Worm (Caenorhabditis elegans) whole organism, early embryonic: Measurements from ENCODE around the gene ttll-5.

Experiments used
- B0310.2 ChIP-seq: sonication (generic microtip); optimal IDR thresholded peaks from 2 replicates; lab custom pipeline; 2016; ENCODE audit warnings: mild to moderate bottlenecking, missing genetic modification characterization, missing compliant biosample characterization
- F13C5.2 ChIP-seq: sonication (generic microtip); optimal IDR thresholded peaks from 2 replicates; lab custom pipeline; 2017; ENCODE audit warnings: mild to moderate bottlenecking, missing genetic modification characterization, inconsistent platforms, missing compliant biosample characterization
- aly-1 ChIP-seq: sonication (generic microtip); optimal IDR thresholded peaks from 2 replicates; lab custom pipeline; 2016; ENCODE audit warnings: missing genetic modification characterization, missing compliant biosample characterization
- ama-1 ChIP-seq: fragments of 150-350 bp; optimal IDR thresholded peaks from 2 replicates; lab custom pipeline; 2014
- ceh-13 ChIP-seq: fragments of 200-800 bp; sonication (Bioruptor generic); optimal IDR thresholded peaks from 2 replicates; lab custom pipeline; 2018; ENCODE audit warnings: mild to moderate bottlenecking, missing genetic modification characterization, missing compliant biosample characterization
- ceh-36 ChIP-seq: sonication (generic microtip); optimal IDR thresholded peaks from 2 replicates; lab custom pipeline; 2016; ENCODE audit warnings: missing genetic modification characterization, inconsistent platforms, missing compliant biosample characterization
- ets-7 ChIP-seq: sonication (generic microtip); optimal IDR thresholded peaks from 2 replicates; lab custom pipeline; 2016; ENCODE audit warnings: missing genotype, missing genetic modification characterization, missing compliant biosample characterization
- flt-1 ChIP-seq: fragments of 200-800 bp; sonication (Bioruptor generic); IDR thresholded peaks from 2 replicates; pipeline ENCODE4 v1.3.6; 2022; ENCODE audit warnings: missing genetic modification characterization, missing compliant biosample characterization
- hmbx-1 ChIP-seq: sonication (generic microtip); optimal IDR thresholded peaks from 2 replicates; lab custom pipeline; 2016; ENCODE audit warnings: mild to moderate bottlenecking, missing genetic modification characterization, missing compliant biosample characterization
- hmg-4 ChIP-seq: fragments of 200-800 bp; sonication (Bioruptor generic); optimal IDR thresholded peaks from 2 replicates; lab custom pipeline; 2018; ENCODE audit warnings: mild to moderate bottlenecking, missing genetic modification characterization, missing compliant biosample characterization
- hnd-1 ChIP-seq: sonication (generic microtip); optimal IDR thresholded peaks from 2 replicates; lab custom pipeline; 2016; ENCODE audit warnings: missing genetic modification characterization, missing compliant biosample characterization
- pes-1 ChIP-seq: fragments of 200-800 bp; sonication (Bioruptor generic); IDR thresholded peaks from 2 replicates; pipeline ENCODE4 v1.3.6; 2022; ENCODE audit warnings: missing genetic modification reagents, missing genetic modification characterization, missing compliant biosample characterization
- scrt-1 ChIP-seq: fragments of 200-800 bp; sonication (Bioruptor generic); IDR thresholded peaks from 2 replicates; pipeline ENCODE4 v1.3.6; 2022; ENCODE audit warnings: missing genetic modification characterization, missing compliant biosample characterization
- sea-1 ChIP-seq: fragments of 200-800 bp; sonication (Bioruptor generic); conservative IDR thresholded peaks from 2 replicates; pipeline ENCODE4 v1.3.6; 2022; ENCODE audit warnings: missing genetic modification characterization, missing compliant biosample characterization
- tbx-11 ChIP-seq: fragments of 200-800 bp; sonication (Bioruptor generic); IDR thresholded peaks from 2 replicates; pipeline ENCODE4 v1.3.6; 2022; ENCODE audit warnings: missing genetic modification characterization, missing compliant biosample characterization
- tbx-37 ChIP-seq: fragments of 200-800 bp; sonication (Bioruptor generic); conservative IDR thresholded peaks from 2 replicates; pipeline ENCODE4 v1.3.6; 2022; ENCODE audit warnings: missing genetic modification reagents, missing genetic modification characterization, missing compliant biosample characterization
- tra-4 ChIP-seq: sonication (generic microtip); optimal IDR thresholded peaks from 2 replicates; lab custom pipeline; 2017; ENCODE audit warnings: missing genetic modification characterization, missing compliant biosample characterization

ttll-5 gene

DNA sequence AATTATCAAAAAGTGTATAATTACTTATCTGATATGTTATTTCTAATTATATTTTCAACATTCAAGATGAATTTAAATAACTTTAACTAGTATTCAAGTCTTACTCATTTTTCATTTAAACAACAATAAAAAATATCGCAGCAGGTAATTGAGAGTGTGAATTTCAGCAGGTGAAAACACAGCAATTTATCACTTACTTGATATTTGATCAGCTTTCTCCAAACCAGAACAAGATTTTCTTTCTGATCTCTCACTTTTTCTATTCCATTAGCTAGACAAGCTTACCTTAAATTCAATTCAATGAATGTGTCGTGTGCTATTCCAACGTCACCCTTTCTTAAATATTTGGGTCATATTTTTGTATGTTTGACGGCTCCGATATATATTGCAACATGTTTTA is 23.3 kb upstream of the ttll-5 start, which contains the start of gene srh-1:
srh-1 (plus strand) TSS at position 301 of the 400 bp plus-strand sequence.
- TF ChIP-seq tbx-11 (GFP tag; lab: Robert Waterston, UW) (no peak), ceh-13 (no peak), ama-1 (lab: Kevin White, UChicago) (no peak), hmg-4 (no peak), ets-7 (tag; lab: Kevin White, UChicago) (no peak), aly-1 (tag; lab: Kevin White, UChicago) (no peak), hnd-1 (tag; lab: Kevin White, UChicago) (no peak), hmbx-1 (tag; lab: Kevin White, UChicago) (no peak)

ce11 chrV:11486680-11487079 is 22.2 kb upstream of the ttll-5 start, which contains the start of gene T11F9.10:
T11F9.10 (plus strand) TSS chrV:11486980.
- TF ChIP-seq tra-4 (tag; lab: Kevin White, UChicago): no peak
- TF ChIP-seq hmg-4: no peak
- TF ChIP-seq ama-1 (lab: Kevin White, UChicago): no peak
- TF ChIP-seq aly-1 (tag; lab: Kevin White, UChicago): no peak
- TF ChIP-seq F13C5.2 (tag; lab: Kevin White, UChicago): no peak
- no peak for TF ChIP-seq ceh-13
- no peak for TF ChIP-seq pes-1 (GFP tag; lab: Robert Waterston, UW)
- TF ChIP-seq scrt-1 (GFP tag; lab: Robert Waterston, UW): no peak
- no peak for TF ChIP-seq hmbx-1 (tag; lab: Kevin White, UChicago)
- no peak for TF ChIP-seq hnd-1 (tag; lab: Kevin White, UChicago)
- no peak for TF ChIP-seq flt-1 (GFP tag; lab: Robert Waterston, UW)

ce11 chrV:11488288-11488687 is 20.6 kb upstream of the ttll-5 start:
- TF ChIP-seq tra-4 (tag; lab: Kevin White, UChicago) (no peak), scrt-1 (GFP tag; lab: Robert Waterston, UW) (no peak), B0310.2 (tag; lab: Kevin White, UChicago) (no peak), hnd-1 (tag; lab: Kevin White, UChicago) (no peak), hmg-4 (no peak), tbx-11 (GFP tag; lab: Robert Waterston, UW) (no peak), sea-1 (no peak), F13C5.2 (tag; lab: Kevin White, UChicago) (no peak), ceh-13 (no peak), pes-1 (GFP tag; lab: Robert Waterston, UW) (no peak), flt-1 (GFP tag; lab: Robert Waterston, UW) (no peak), ceh-36 (no peak), hmbx-1 (tag; lab: Kevin White, UChicago) (no peak)

- TF ChIP-seq ceh-36 (no peak), pes-1 (GFP tag; lab: Robert Waterston, UW) (no peak), scrt-1 (GFP tag; lab: Robert Waterston, UW) (no peak), tra-4 (tag; lab: Kevin White, UChicago) (no peak), tbx-37 (GFP tag; lab: Robert Waterston, UW) (no peak), tbx-11 (GFP tag; lab: Robert Waterston, UW) (no peak)
Observed at ce11 chrV:11490382-11490781, 18.5 kb upstream of the ttll-5 start, which contains the start of gene dhs-19. dhs-19 (minus strand) TSS chrV:11490482.

ce11 chrV:11492456-11492855 is 16.4 kb upstream of the ttll-5 start, which contains the start of gene T11F9.21:
T11F9.21 (plus strand) TSS chrV:11492756.
- no peak for TF ChIP-seq ama-1 (lab: Kevin White, UChicago)
- TF ChIP-seq tbx-11 (GFP tag; lab: Robert Waterston, UW): no peak
- TF ChIP-seq hmg-4: no peak

DNA sequence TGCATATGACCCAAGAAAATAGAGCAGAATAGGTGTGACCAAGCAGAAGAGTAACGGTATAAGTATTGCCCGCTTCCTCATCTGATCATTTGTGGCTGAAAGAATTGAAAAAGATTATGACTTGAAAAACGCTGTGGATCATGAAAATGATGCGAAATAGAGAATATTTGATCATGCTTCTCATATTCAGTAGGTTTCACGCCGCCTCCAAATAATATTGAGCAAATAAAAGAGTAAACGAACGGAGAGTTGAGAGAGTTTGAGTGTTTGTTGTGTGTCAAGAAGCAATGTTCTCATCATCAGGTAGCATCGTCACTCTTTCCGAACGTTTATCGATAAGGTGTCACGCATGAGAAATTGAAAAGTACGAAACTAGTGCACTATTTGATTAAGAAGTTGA is 12.6 kb upstream of the ttll-5 start, which contains the start of gene htrl-1:
htrl-1 (minus strand) TSS at position 101 of the 400 bp plus-strand sequence.
- no peak for TF ChIP-seq hmbx-1 (tag; lab: Kevin White, UChicago)
- TF ChIP-seq ama-1 (lab: Kevin White, UChicago): no peak
- TF ChIP-seq pes-1 (GFP tag; lab: Robert Waterston, UW): no peak
- TF ChIP-seq tra-4 (tag; lab: Kevin White, UChicago): no peak
- TF ChIP-seq ets-7 (tag; lab: Kevin White, UChicago): no peak
- no peak for TF ChIP-seq hnd-1 (tag; lab: Kevin White, UChicago)
- TF ChIP-seq sea-1: no peak
- no peak for TF ChIP-seq ceh-13
- no peak for TF ChIP-seq B0310.2 (tag; lab: Kevin White, UChicago)
- TF ChIP-seq F13C5.2 (tag; lab: Kevin White, UChicago): no peak
- no peak for TF ChIP-seq hmg-4
- no peak for TF ChIP-seq tbx-11 (GFP tag; lab: Robert Waterston, UW)
- TF ChIP-seq flt-1 (GFP tag; lab: Robert Waterston, UW): no peak
- TF ChIP-seq scrt-1 (GFP tag; lab: Robert Waterston, UW): no peak
- no peak for TF ChIP-seq tbx-37 (GFP tag; lab: Robert Waterston, UW)
- TF ChIP-seq ceh-36: no peak
- TF ChIP-seq aly-1 (tag; lab: Kevin White, UChicago): no peak

DNA sequence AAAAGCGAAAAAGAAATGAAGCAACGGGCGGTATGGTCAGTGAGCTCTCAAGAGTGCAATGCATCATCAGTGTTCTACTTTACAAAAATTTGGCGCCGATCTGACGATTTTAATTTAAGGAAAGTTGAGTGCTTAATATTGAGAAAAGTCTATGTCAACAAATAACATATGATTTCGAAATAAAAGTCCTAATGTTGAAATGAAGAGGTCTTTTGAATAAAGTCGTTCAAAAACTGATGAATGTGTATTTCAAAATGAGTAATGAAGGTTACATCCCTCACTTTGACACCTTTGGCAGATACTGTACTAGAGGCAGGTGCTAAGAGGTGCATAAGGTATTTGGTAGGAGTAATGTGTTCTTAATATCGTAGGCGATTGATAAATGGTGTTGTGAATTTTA is 11.4 kb upstream of the ttll-5 start:
- no peak for TF ChIP-seq sea-1
- no peak for TF ChIP-seq tbx-11 (GFP tag; lab: Robert Waterston, UW)

DNA sequence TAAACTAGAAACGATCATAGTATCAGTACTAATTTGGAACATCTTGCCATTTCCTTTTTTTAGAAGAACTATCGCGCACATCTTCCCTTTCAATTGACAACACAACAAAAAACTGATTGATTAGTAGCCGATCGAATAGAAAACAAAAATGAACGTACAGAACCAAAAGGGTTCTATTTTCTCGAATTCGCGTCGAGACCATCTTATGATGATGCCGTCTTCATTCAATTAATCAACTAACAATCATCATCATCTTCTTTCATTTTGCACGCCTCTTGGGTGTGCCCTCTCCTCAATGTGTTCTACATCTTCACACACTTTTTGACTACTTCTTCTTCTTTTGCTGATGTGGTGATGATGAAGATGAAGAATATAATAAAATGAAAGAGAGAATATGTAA is 9.1 kb upstream of the ttll-5 start:
- no peak for TF ChIP-seq tbx-11 (GFP tag; lab: Robert Waterston, UW)
- no peak for TF ChIP-seq hnd-1 (tag; lab: Kevin White, UChicago)
- TF ChIP-seq ama-1 (lab: Kevin White, UChicago): no peak
- TF ChIP-seq hmg-4: no peak
- TF ChIP-seq pes-1 (GFP tag; lab: Robert Waterston, UW): no peak
